Worm (Caenorhabditis elegans) whole organism, L1 larva: ENCODE data around the gene F16G10.13.

ENCODE experiments used
- aha-1 ChIP-seq: fragments of 150-350 bp; optimal IDR thresholded peaks from 2 replicates; lab custom pipeline; 2014; ENCODE audit warnings: missing biosample characterization, missing genetic modification characterization
- aly-2 ChIP-seq: fragments of 150-350 bp; optimal IDR thresholded peaks from 2 replicates; lab custom pipeline; 2014; ENCODE audit warnings: missing biosample characterization, missing genetic modification characterization
- ama-1 ChIP-seq: fragments of 150-350 bp; optimal IDR thresholded peaks from 2 replicates; lab custom pipeline; 2014
- jun-1 ChIP-seq: fragments of 150-350 bp; optimal IDR thresholded peaks from 2 replicates; lab custom pipeline; 2014; ENCODE audit warnings: missing biosample characterization, missing genetic modification reagents, missing genetic modification characterization
- lin-39 ChIP-seq: fragments of 150-350 bp; optimal IDR thresholded peaks from 2 replicates; lab custom pipeline; 2014; ENCODE audit warnings: missing biosample characterization, missing genetic modification reagents, missing genetic modification characterization
- nhr-12 ChIP-seq: sonication (generic microtip); optimal IDR thresholded peaks from 2 replicates; lab custom pipeline; 2017; ENCODE audit warnings: missing biosample characterization, missing genetic modification characterization
- nhr-77 ChIP-seq: fragments of 150-350 bp; optimal IDR thresholded peaks from 2 replicates; lab custom pipeline; 2014; ENCODE audit warnings: missing biosample characterization, missing genetic modification characterization
- skn-1 ChIP-seq: fragments of 150-350 bp; optimal IDR thresholded peaks from 2 replicates; lab custom pipeline; 2014; ENCODE audit warnings: missing biosample characterization, missing genetic modification characterization

DNA sequence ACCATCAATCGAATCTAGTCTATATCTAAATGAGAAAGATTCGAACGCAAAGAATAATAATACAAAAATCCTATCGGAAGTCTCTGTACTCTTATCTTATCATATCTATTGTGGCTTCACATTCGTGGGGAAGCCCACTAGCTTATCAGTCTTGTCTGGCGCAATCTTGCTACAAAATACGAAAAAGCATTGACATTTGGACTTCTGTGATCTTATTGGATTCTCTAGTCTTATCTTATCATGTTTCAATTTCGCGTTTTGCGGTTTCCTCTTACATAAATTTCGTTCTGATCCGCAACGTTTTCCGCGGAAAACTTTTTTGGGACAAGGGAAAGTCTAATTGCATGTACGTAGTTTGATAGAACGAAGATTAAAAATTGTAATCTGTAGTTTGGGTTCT is 4.0 kb upstream of the F16G10.13 start:
- no peak for TF ChIP-seq skn-1
- TF ChIP-seq nhr-12 (tag; lab: Kevin White, UChicago) = no peak
- TF ChIP-seq jun-1 (tag; lab: Kevin White, UChicago) = no peak
- no peak for TF ChIP-seq aha-1 (tag; lab: Kevin White, UChicago)
- no peak for TF ChIP-seq lin-39 (tag; lab: Kevin White, UChicago)
- no peak for TF ChIP-seq aly-2 (tag; lab: Kevin White, UChicago)
- TF ChIP-seq nhr-77 (tag; lab: Kevin White, UChicago) = no peak
- TF ChIP-seq ama-1 (lab: Kevin White, UChicago) = no peak
